Fruit fly (Drosophila melanogaster): ENCODE measurements around the gene Oscillin.
A peak's percentile ranks its signal among the peaks of the same experiment; 100 is the strongest.

Gene Oscillin

DNA sequence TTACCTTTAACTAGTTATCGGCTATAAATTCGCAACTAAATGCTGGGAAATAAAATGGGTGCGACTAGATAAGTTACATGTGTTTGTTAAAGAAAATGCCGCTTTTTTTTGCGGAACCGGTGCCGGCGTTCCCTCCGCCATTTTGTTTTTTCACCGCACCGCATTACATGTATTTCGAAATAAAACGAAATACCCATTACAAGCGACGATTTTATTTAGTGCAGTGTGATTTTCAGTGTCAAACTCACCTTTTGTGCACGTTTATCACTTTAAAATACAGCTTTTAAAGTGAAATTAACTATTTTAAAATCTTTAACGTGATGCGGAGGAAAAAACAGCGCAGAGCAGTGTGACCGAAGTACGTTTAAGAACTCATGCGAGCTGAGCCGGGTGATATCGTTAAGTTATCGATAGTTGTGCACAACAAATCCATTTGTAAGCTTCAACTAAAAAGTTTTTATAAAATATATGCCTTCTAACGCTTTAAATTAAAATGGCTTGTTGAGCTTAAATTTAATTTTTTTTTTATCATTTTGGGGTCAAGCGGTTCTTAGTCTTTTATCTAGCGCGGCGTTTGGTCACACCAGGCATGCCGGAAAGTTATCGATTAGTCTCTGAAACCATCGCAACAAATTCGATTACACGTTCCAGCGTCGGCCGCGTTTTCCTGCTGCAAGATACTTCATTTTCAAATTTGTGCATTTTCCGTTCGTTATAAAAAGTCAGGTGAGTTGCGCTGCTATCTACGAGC lies 4.8 kb upstream of the Oscillin start, which contains the start of the genes Hel25E and Lam:
TSS of gene Hel25E (minus strand) at position 380 of the 751 bp plus-strand sequence.
TSS of gene Lam (plus strand) at position 546 of the 751 bp plus-strand sequence.
- no peak for TF ChIP-seq CG10348 (GFP tag; IDR thresholded peaks at IDR 0.05)
- no peak for TF ChIP-seq fd96Ca (GFP tag; IDR thresholded peaks at IDR 0.05)
- no peak for TF ChIP-seq rn (GFP tag; IDR thresholded peaks at IDR 0.05)
- TF ChIP-seq D1 (tag; optimal IDR thresholded peaks at IDR 0.05): no peak
- no peak for TF ChIP-seq CG9948 (tag; optimal IDR thresholded peaks at IDR 0.05)
- TF ChIP-seq CG13204 (GFP tag; optimal IDR thresholded peaks at IDR 0.05): no peak
- no peak for TF ChIP-seq CG14655 (GFP tag; optimal IDR thresholded peaks at IDR 0.05)
- TF ChIP-seq Pif1B (GFP tag; optimal IDR thresholded peaks at IDR 0.05): no peak
- no peak for TF ChIP-seq CG8159 (tag; optimal IDR thresholded peaks at IDR 0.05)
- no peak for TF ChIP-seq CG8301 (tag; optimal IDR thresholded peaks at IDR 0.05)
- no peak for TF ChIP-seq gl (tag; optimal IDR thresholded peaks at IDR 0.05)
- TF ChIP-seq CG15710 (tag; optimal IDR thresholded peaks at IDR 0.05): no peak
- TF ChIP-seq Ets98B (GFP tag; IDR thresholded peaks at IDR 0.05): no peak
- no peak for TF ChIP-seq CG4496 (GFP tag; IDR thresholded peaks at IDR 0.05)
- TF ChIP-seq CG17806 (tag; optimal IDR thresholded peaks at IDR 0.05): no peak
- no peak for TF ChIP-seq CG12605 (GFP tag; IDR thresholded peaks at IDR 0.05)
- TF ChIP-seq Pif1A (GFP tag; optimal IDR thresholded peaks at IDR 0.05): no peak

DNA sequence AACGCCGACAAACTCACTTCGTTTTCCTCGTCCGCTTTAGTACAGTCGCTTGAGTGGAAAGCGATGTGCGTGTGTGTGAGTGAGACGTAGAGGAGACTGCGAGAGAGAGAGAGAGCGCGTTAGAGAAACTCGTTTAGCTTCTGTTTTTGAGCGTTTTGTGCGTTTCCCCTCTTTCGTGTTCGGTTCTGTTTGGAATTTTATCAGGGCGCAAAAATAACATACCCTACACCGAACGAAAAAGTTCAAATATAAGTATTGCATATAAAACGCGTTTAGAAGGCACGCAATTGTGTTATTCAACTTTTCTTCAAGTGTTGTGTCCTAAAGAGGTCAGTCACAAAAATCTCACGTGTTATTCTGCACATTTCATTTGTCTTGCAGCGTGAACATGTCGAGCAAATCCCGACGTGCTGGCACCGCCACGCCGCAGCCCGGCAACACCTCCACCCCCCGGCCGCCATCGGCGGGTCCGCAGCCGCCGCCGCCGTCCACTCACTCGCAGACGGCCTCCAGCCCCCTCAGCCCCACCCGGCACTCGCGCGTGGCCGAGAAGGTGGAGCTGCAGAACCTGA lies 3.9 kb upstream of the Oscillin start:
- no peak for TF ChIP-seq CG13204 (GFP tag; optimal IDR thresholded peaks at IDR 0.05)
- TF ChIP-seq CG9948 (tag; optimal IDR thresholded peaks at IDR 0.05): no peak
- no peak for TF ChIP-seq CG34367 (tag; optimal IDR thresholded peaks at IDR 0.05)
- TF ChIP-seq CG4496 (GFP tag; IDR thresholded peaks at IDR 0.05): peak; percentile 80
- TF ChIP-seq EcR (GFP tag; optimal IDR thresholded peaks at IDR 0.05): peak; percentile 58
- TF ChIP-seq CG32121 (GFP tag; IDR thresholded peaks at IDR 0.05): peak; percentile 82
- TF ChIP-seq CG8301 (tag; optimal IDR thresholded peaks at IDR 0.05): no peak
- no peak for TF ChIP-seq Pif1A (GFP tag; optimal IDR thresholded peaks at IDR 0.05)
- TF ChIP-seq CG8159 (tag; optimal IDR thresholded peaks at IDR 0.05): no peak
- TF ChIP-seq rn (GFP tag; IDR thresholded peaks at IDR 0.05): no peak
- peak; percentile 8 for TF ChIP-seq Snoo (tag; optimal IDR thresholded peaks at IDR 0.05)
- TF ChIP-seq CG14655 (GFP tag; optimal IDR thresholded peaks at IDR 0.05): no peak
- no peak for TF ChIP-seq CG10348 (GFP tag; IDR thresholded peaks at IDR 0.05)
- TF ChIP-seq CG17806 (tag; optimal IDR thresholded peaks at IDR 0.05): peak; percentile 25
- TF ChIP-seq Ets98B (GFP tag; IDR thresholded peaks at IDR 0.05): peak; percentile 63; the same call in 1 of the 2 replicates
- no peak for TF ChIP-seq D1 (tag; optimal IDR thresholded peaks at IDR 0.05)
- no peak for TF ChIP-seq CG15710 (tag; optimal IDR thresholded peaks at IDR 0.05)
- TF ChIP-seq fd96Ca (GFP tag; IDR thresholded peaks at IDR 0.05): peak; percentile 70; the same call in 1 of the 3 replicates
- TF ChIP-seq CG12605 (GFP tag; IDR thresholded peaks at IDR 0.05): no peak
- no peak for TF ChIP-seq gl (tag; optimal IDR thresholded peaks at IDR 0.05)
- TF ChIP-seq Pif1B (GFP tag; optimal IDR thresholded peaks at IDR 0.05): no peak

DNA sequence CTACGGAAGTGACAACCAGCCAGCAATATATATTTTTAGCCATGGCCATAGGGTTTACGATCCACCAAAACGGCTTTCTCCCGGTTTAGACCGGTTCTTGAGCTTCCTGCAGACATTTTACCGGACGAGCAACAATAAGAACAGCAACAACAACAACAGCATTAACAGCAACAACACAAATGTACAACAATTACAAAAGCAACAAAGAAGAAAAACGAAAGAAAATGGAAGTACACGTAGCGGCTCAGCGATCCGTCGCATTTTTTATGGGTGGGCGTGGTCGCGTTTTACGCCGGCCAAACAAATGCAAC lies 724 bp upstream of the Oscillin start:
- TF ChIP-seq D1 (tag; optimal IDR thresholded peaks at IDR 0.05) (no peak), CG13204 (GFP tag; optimal IDR thresholded peaks at IDR 0.05) (peak; percentile 25), gl (tag; optimal IDR thresholded peaks at IDR 0.05) (peak; percentile 5)

DNA sequence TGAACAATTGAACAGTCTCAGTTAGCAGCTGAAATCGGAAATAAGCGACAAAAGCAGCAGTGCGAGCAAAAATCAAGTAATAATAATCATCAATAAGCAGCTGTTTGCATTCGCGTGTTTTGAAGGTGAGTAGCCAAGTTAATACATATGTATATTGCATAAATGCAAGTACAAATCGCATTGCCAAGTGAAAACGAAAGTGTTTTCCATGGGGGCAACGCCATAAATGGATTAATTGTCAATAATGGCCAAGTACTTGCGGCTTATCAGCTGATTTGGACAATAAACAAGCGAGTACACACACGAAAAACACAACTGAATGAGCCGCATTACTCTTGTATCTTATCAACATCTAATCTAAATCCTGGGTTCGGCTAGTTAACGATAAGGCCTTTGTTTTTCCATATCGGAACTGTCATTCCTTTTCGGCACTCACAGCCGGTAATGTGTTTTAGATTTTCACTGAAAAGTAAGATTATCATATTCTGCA lies 447 bp downstream of the Oscillin start:
- TF ChIP-seq Pif1A (GFP tag; optimal IDR thresholded peaks at IDR 0.05) (no peak), CG4496 (GFP tag; IDR thresholded peaks at IDR 0.05) (no peak), CG34367 (tag; optimal IDR thresholded peaks at IDR 0.05) (no peak), CG8301 (tag; optimal IDR thresholded peaks at IDR 0.05) (no peak), Ets98B (GFP tag; IDR thresholded peaks at IDR 0.05) (no peak), CG12605 (GFP tag; IDR thresholded peaks at IDR 0.05) (no peak), D1 (tag; optimal IDR thresholded peaks at IDR 0.05) (no peak)

DNA sequence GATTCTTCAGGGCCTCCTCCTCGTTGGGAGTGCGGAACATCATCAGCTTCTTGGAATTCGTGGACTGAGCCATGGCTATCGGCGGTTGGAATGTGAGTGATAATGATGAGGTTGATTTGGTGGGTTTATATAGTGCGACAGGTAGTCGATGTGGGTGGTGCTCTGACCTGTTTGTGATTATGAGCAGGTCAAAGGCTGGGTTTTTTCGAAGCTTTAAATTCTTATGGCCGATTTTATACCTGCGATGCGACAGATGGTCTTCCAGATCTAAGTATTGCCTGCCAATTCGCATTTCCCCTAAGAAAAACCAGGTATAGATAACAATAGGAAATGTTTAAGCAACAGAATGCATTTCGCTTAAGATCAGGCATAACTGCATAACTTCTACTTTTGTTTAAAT lies 3.8 kb downstream of the Oscillin start, which contains the start of gene CG14014:
TSS of gene CG14014 (minus strand) at position 101 of the 400 bp plus-strand sequence.
- TF ChIP-seq fd96Ca (GFP tag; IDR thresholded peaks at IDR 0.05) (no peak), D1 (tag; optimal IDR thresholded peaks at IDR 0.05) (no peak), Ets98B (GFP tag; IDR thresholded peaks at IDR 0.05) (no peak), CG12605 (GFP tag; IDR thresholded peaks at IDR 0.05) (no peak), CG13204 (GFP tag; optimal IDR thresholded peaks at IDR 0.05) (no peak), CG15710 (tag; optimal IDR thresholded peaks at IDR 0.05) (no peak), rn (GFP tag; IDR thresholded peaks at IDR 0.05) (no peak), CG34367 (tag; optimal IDR thresholded peaks at IDR 0.05) (no peak), CG10348 (GFP tag; IDR thresholded peaks at IDR 0.05) (no peak), Snoo (tag; optimal IDR thresholded peaks at IDR 0.05) (no peak), EcR (GFP tag; optimal IDR thresholded peaks at IDR 0.05) (no peak), CG8301 (tag; optimal IDR thresholded peaks at IDR 0.05) (no peak)

DNA sequence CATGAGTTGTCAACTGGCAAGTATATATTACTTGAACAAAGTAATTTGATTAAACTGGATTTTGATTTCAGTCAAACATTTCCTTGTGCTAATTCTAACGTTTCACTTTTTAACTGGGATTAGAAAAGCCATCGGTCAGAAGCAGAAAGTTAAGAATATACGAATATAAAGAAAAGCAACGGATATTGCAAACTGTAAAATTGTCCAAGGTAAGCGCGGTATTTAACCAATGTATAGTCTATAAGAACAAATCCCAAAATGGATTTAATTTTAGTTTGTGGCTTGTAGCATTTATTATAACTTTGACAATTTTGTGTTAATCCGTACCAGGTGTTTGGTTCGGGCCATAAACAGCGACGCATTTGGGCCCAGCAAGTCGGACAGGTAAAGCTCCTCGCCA lies 4.7 kb downstream of the Oscillin start, which contains the start of gene CG18269:
TSS of gene CG18269 (plus strand) at position 301 of the 400 bp plus-strand sequence.
- TF ChIP-seq CG12605 (GFP tag; IDR thresholded peaks at IDR 0.05) (no peak), fd96Ca (GFP tag; IDR thresholded peaks at IDR 0.05) (no peak), Pif1B (GFP tag; optimal IDR thresholded peaks at IDR 0.05) (no peak), CG14655 (GFP tag; optimal IDR thresholded peaks at IDR 0.05) (no peak), gl (tag; optimal IDR thresholded peaks at IDR 0.05) (no peak), CG15710 (tag; optimal IDR thresholded peaks at IDR 0.05) (no peak), EcR (GFP tag; optimal IDR thresholded peaks at IDR 0.05) (no peak), CG17806 (tag; optimal IDR thresholded peaks at IDR 0.05) (no peak), CG8159 (tag; optimal IDR thresholded peaks at IDR 0.05) (no peak), D1 (tag; optimal IDR thresholded peaks at IDR 0.05) (no peak), CG34367 (tag; optimal IDR thresholded peaks at IDR 0.05) (no peak), CG32121 (GFP tag; IDR thresholded peaks at IDR 0.05) (no peak), CG8301 (tag; optimal IDR thresholded peaks at IDR 0.05) (no peak), CG4496 (GFP tag; IDR thresholded peaks at IDR 0.05) (no peak), CG10348 (GFP tag; IDR thresholded peaks at IDR 0.05) (no peak), Pif1A (GFP tag; optimal IDR thresholded peaks at IDR 0.05) (no peak), Snoo (tag; optimal IDR thresholded peaks at IDR 0.05) (no peak), rn (GFP tag; IDR thresholded peaks at IDR 0.05) (no peak), CG9948 (tag; optimal IDR thresholded peaks at IDR 0.05) (no peak), Ets98B (GFP tag; IDR thresholded peaks at IDR 0.05) (no peak)

Data from whole organism, pupa.